Fruit fly (Drosophila melanogaster) whole organism, embryonic: Measurements from ENCODE around the gene CG12516.

Experiments used
- Bgb ChIP-seq: fragments of 200-800 bp; sonication (Bioruptor generic); IDR thresholded peaks from 2 replicates; pipeline ENCODE4 v1.3.6; 2022; ENCODE audit warnings: missing biosample characterization, missing genetic modification characterization; ENCODE audit not compliant: partially characterized antibody
- CG10321 ChIP-seq: fragments of 200-800 bp; sonication (Bioruptor generic); IDR thresholded peaks from 2 replicates; pipeline ENCODE4 v1.3.6; 2022; ENCODE audit warnings: missing biosample characterization, missing genetic modification characterization
- CG10462 ChIP-seq: fragments of 200-800 bp; sonication (Bioruptor generic); optimal IDR thresholded peaks from 2 replicates; lab custom pipeline; 2016; ENCODE audit warnings: missing biosample characterization, missing genetic modification characterization
- CG11247 ChIP-seq: fragments of 200-800 bp; sonication (Bioruptor generic); IDR thresholded peaks from 2 replicates; pipeline ENCODE4 v1.3.6; 2022; ENCODE audit warnings: missing biosample characterization, missing genetic modification characterization
- CG11456 ChIP-seq: fragments of 200-800 bp; sonication (Bioruptor generic); IDR thresholded peaks from 3 replicates; pipeline ENCODE4 v1.3.6; 2022; ENCODE audit warnings: missing biosample characterization, missing genetic modification characterization
- CG11696 ChIP-seq: fragments of 200-800 bp; sonication (Bioruptor generic); IDR thresholded peaks from 2 replicates; pipeline ENCODE4 v1.3.6; 2022; ENCODE audit warnings: missing biosample characterization, missing genetic modification characterization
- CG12942 ChIP-seq: fragments of 200-800 bp; sonication (Bioruptor generic); optimal IDR thresholded peaks from 3 replicates; lab custom pipeline; 2016; ENCODE audit warnings: missing biosample characterization, missing genetic modification characterization
- CG14441 ChIP-seq: fragments of 200-800 bp; sonication (Bioruptor generic); IDR thresholded peaks from 2 replicates; pipeline ENCODE4 v1.3.6; 2022; ENCODE audit warnings: missing biosample characterization, missing genetic modification characterization
- CG15601 ChIP-seq: fragments of 200-800 bp; sonication (Bioruptor generic); optimal IDR thresholded peaks from 3 replicates; lab custom pipeline; 2019; ENCODE audit warnings: missing biosample characterization, mild to moderate bottlenecking, missing genetic modification characterization, moderate library complexity
- CG17802 ChIP-seq: fragments of 200-800 bp; sonication (Bioruptor generic); optimal IDR thresholded peaks from 2 replicates; lab custom pipeline; 2018; ENCODE audit warnings: missing biosample characterization, mild to moderate bottlenecking, missing genetic modification characterization, moderate library complexity
- CG3163 ChIP-seq: fragments of 200-800 bp; sonication (Bioruptor generic); optimal IDR thresholded peaks from 3 replicates; lab custom pipeline; 2016; ENCODE audit warnings: missing biosample characterization, missing genetic modification characterization
- CG3281 ChIP-seq: fragments of 200-800 bp; sonication (Bioruptor generic); optimal IDR thresholded peaks from 3 replicates; lab custom pipeline; 2017; ENCODE audit warnings: missing biosample characterization, mild to moderate bottlenecking, missing genetic modification characterization
- CG34224 ChIP-seq: fragments of 200-800 bp; sonication (Bioruptor generic); IDR thresholded peaks from 3 replicates; pipeline ENCODE4 v1.3.6; 2022; ENCODE audit warnings: missing biosample characterization, missing genetic modification characterization; ENCODE audit not compliant: partially characterized antibody
- CG6791 ChIP-seq: fragments of 200-800 bp; sonication (Bioruptor generic); IDR thresholded peaks from 3 replicates; pipeline ENCODE4 v1.3.6; 2022; ENCODE audit warnings: missing biosample characterization, missing genetic modification characterization; ENCODE audit not compliant: partially characterized antibody
- CG7271 ChIP-seq: fragments of 200-800 bp; sonication (Bioruptor generic); optimal IDR thresholded peaks from 2 replicates; lab custom pipeline; 2018; ENCODE audit warnings: missing biosample characterization, mild to moderate bottlenecking, missing genetic modification characterization, moderate library complexity
- CG7928 ChIP-seq: fragments of 200-800 bp; sonication (Bioruptor generic); optimal IDR thresholded peaks from 2 replicates; lab custom pipeline; 2017; ENCODE audit warnings: missing biosample characterization, mild to moderate bottlenecking, missing genetic modification characterization
- CHES-1-like ChIP-seq: fragments of 200-800 bp; sonication (Bioruptor generic); optimal IDR thresholded peaks from 2 replicates; lab custom pipeline; 2016; ENCODE audit warnings: missing biosample characterization, missing genetic modification characterization
- Dbx ChIP-seq: fragments of 200-800 bp; sonication (Bioruptor generic); IDR thresholded peaks from 3 replicates; pipeline ENCODE4 v1.3.6; 2022; ENCODE audit warnings: missing biosample characterization, missing genetic modification characterization
- HLH4C ChIP-seq: fragments of 200-800 bp; sonication (Bioruptor generic); IDR thresholded peaks from 3 replicates; pipeline ENCODE4 v1.3.6; 2022; ENCODE audit warnings: missing biosample characterization, missing genetic modification characterization; ENCODE audit not compliant: partially characterized antibody
- HLHmδ ChIP-seq: fragments of 200-800 bp; sonication (Bioruptor generic); optimal IDR thresholded peaks from 2 replicates; lab custom pipeline; 2018; ENCODE audit warnings: missing biosample characterization, mild to moderate bottlenecking, missing genetic modification characterization, moderate library complexity
- HmgD ChIP-seq: fragments of 200-800 bp; sonication (Bioruptor generic); optimal IDR thresholded peaks from 3 replicates; lab custom pipeline; 2016; ENCODE audit warnings: missing biosample characterization, missing genetic modification characterization
- HmgZ ChIP-seq: fragments of 200-800 bp; sonication (Bioruptor generic); optimal IDR thresholded peaks from 2 replicates; lab custom pipeline; 2018; ENCODE audit warnings: missing biosample characterization, mild to moderate bottlenecking, missing genetic modification characterization
- Hmr ChIP-seq: fragments of 200-800 bp; sonication (Bioruptor generic); optimal IDR thresholded peaks from 3 replicates; lab custom pipeline; 2017; ENCODE audit warnings: mild to moderate bottlenecking, missing biosample characterization, missing genetic modification reagents, missing genetic modification characterization
- MESR4 ChIP-seq: fragments of 200-800 bp; sonication (Bioruptor generic); optimal IDR thresholded peaks from 2 replicates; lab custom pipeline; 2018; ENCODE audit warnings: missing biosample characterization, mild to moderate bottlenecking, missing genetic modification characterization, moderate library complexity
- MTF-1 ChIP-seq: fragments of 200-800 bp; sonication (Bioruptor generic); optimal IDR thresholded peaks from 2 replicates; lab custom pipeline; 2018; ENCODE audit warnings: missing biosample characterization, mild to moderate bottlenecking, missing genetic modification characterization, borderline replicate concordance
- NC2β ChIP-seq: fragments of 200-800 bp; sonication (Bioruptor generic); optimal IDR thresholded peaks from 2 replicates; lab custom pipeline; 2016; ENCODE audit warnings: missing biosample characterization, missing genetic modification characterization
- NfI ChIP-seq: fragments of 200-800 bp; sonication (Bioruptor generic); optimal IDR thresholded peaks from 3 replicates; lab custom pipeline; 2018; ENCODE audit warnings: missing biosample characterization, mild to moderate bottlenecking, missing genetic modification characterization, moderate library complexity
- Scr ChIP-seq: fragments of 200-800 bp; sonication (Bioruptor generic); IDR thresholded peaks from 2 replicates; pipeline ENCODE4 v1.3.6; 2022; ENCODE audit warnings: missing biosample characterization, missing genetic modification characterization; ENCODE audit not compliant: partially characterized antibody
- Six4 ChIP-seq: fragments of 200-800 bp; sonication (Bioruptor generic); optimal IDR thresholded peaks from 2 replicates; lab custom pipeline; 2016; ENCODE audit warnings: missing biosample characterization, missing genetic modification characterization
- Taf1 ChIP-seq: fragments of 200-800 bp; sonication (Bioruptor generic); IDR thresholded peaks from 2 replicates; pipeline ENCODE4 v1.3.6; 2022; ENCODE audit warnings: missing biosample characterization, missing genetic modification characterization
- YL-1 ChIP-seq: fragments of 200-800 bp; sonication (Bioruptor generic); optimal IDR thresholded peaks from 3 replicates; lab custom pipeline; 2017; ENCODE audit warnings: missing biosample characterization, mild to moderate bottlenecking, missing genetic modification characterization
- ci ChIP-seq: fragments of 200-800 bp; sonication (Bioruptor generic); IDR thresholded peaks from 3 replicates; pipeline ENCODE4 v1.3.6; 2022; ENCODE audit warnings: missing biosample characterization, missing genetic modification characterization
- croc ChIP-seq: fragments of 200-800 bp; sonication (Bioruptor generic); conservative IDR thresholded peaks from 3 replicates; pipeline ENCODE4 v1.3.6; 2022; ENCODE audit warnings: missing biosample characterization, missing genetic modification characterization
- disco-r ChIP-seq: fragments of 200-800 bp; sonication (Bioruptor generic); optimal IDR thresholded peaks from 2 replicates; lab custom pipeline; 2016; ENCODE audit warnings: missing biosample characterization, missing genetic modification characterization
- ems ChIP-seq: fragments of 200-800 bp; sonication (Bioruptor generic); optimal IDR thresholded peaks from 3 replicates; lab custom pipeline; 2016; ENCODE audit warnings: missing biosample characterization, missing genetic modification characterization
- fd102C ChIP-seq: fragments of 200-800 bp; sonication (Bioruptor generic); optimal IDR thresholded peaks from 2 replicates; lab custom pipeline; 2018; ENCODE audit warnings: missing biosample characterization, mild to moderate bottlenecking, missing genetic modification characterization, moderate library complexity
- fd96Cb ChIP-seq: fragments of 200-800 bp; sonication (Bioruptor generic); optimal IDR thresholded peaks from 2 replicates; lab custom pipeline; 2018; ENCODE audit warnings: missing biosample characterization, mild to moderate bottlenecking, missing genetic modification characterization, moderate library complexity
- fu2 ChIP-seq: fragments of 200-800 bp; sonication (Bioruptor generic); optimal IDR thresholded peaks from 2 replicates; lab custom pipeline; 2016; ENCODE audit warnings: missing biosample characterization, missing genetic modification characterization
- h ChIP-seq: fragments of >200 bp; optimal IDR thresholded peaks from 2 replicates; lab custom pipeline; 2017
- hkb ChIP-seq, 2 experiments: fragments of 200-800 bp in 1 of 2; fragments of >200 bp in 1 of 2; sonication (Bioruptor generic) in 1 of 2; IDR thresholded peaks in 1 of 2; optimal IDR thresholded peaks in 1 of 2; 2 replicates each; pipeline versions ENCODE4 v1.3.6 to Lab custom; 2017 to 2022; ENCODE audit warnings: missing biosample characterization in 1 of 2, missing genetic modification characterization in 1 of 2
- inv ChIP-seq: fragments of 200-800 bp; sonication (Bioruptor generic); IDR thresholded peaks from 2 replicates; pipeline ENCODE4 v1.3.6; 2022; ENCODE audit warnings: missing biosample characterization, missing genetic modification characterization; ENCODE audit not compliant: partially characterized antibody
- onecut ChIP-seq: fragments of 200-800 bp; sonication (Bioruptor generic); IDR thresholded peaks from 2 replicates; pipeline ENCODE4 v1.3.6; 2022; ENCODE audit warnings: missing biosample characterization, missing genetic modification characterization
- pzg ChIP-seq: fragments of 200-800 bp; sonication (Bioruptor generic); optimal IDR thresholded peaks from 3 replicates; lab custom pipeline; 2018; ENCODE audit warnings: missing biosample characterization, mild to moderate bottlenecking, missing genetic modification characterization, moderate library complexity
- salm ChIP-seq: fragments of 200-800 bp; sonication (Bioruptor generic); optimal IDR thresholded peaks from 2 replicates; lab custom pipeline; 2018; ENCODE audit warnings: missing biosample characterization, mild to moderate bottlenecking, missing genetic modification characterization
- seq ChIP-seq: fragments of 200-800 bp; sonication (Bioruptor generic); IDR thresholded peaks from 2 replicates; pipeline ENCODE4 v1.3.6; 2022; ENCODE audit warnings: missing biosample characterization, missing genetic modification characterization
- sisA ChIP-seq: fragments of 200-800 bp; sonication (Bioruptor generic); IDR thresholded peaks from 2 replicates; pipeline ENCODE4 v1.3.6; 2022; ENCODE audit warnings: missing biosample characterization, missing genetic modification characterization
- z ChIP-seq: fragments of 200-800 bp; sonication (Bioruptor generic); IDR thresholded peaks from 3 replicates; pipeline ENCODE4 v1.3.6; 2022; ENCODE audit warnings: missing biosample characterization, missing genetic modification characterization
- zfh1 ChIP-seq: fragments of 200-800 bp; sonication (Bioruptor generic); IDR thresholded peaks from 3 replicates; pipeline ENCODE4 v1.3.6; 2022; ENCODE audit warnings: missing biosample characterization, missing genetic modification characterization

The CG12516 gene

dm6 chr3R:28336046-28336771 lies 31.8 kb upstream of the CG12516 start, which contains the start of gene larp (continued):
- TF ChIP-seq NfI (GFP tag; lab: Kevin White, UChicago) (peak; percentile 64), CG34224 (GFP tag; lab: Robert Waterston, UW) (peak; percentile 91), CG7928 (peak; percentile 16), MTF-1 (GFP tag; lab: Kevin White, UChicago) (no peak), CG15601 (tag; lab: Kevin White, UChicago) (peak; percentile 53), fu2 (peak; percentile 66), CG14441 (peak; percentile 80), disco-r (GFP tag; lab: Kevin White, UChicago) (no peak), croc (GFP tag; lab: Robert Waterston, UW) (0 out of 3 replicates have a peak, but pooled peaks have one; percentile 18), NC2β (peak; percentile 45), CG10462 (peak; percentile 49), CG11247 (GFP tag; lab: Robert Waterston, UW) (peak; percentile 66), CG3281 (peak; percentile 98), salm (tag; lab: Kevin White, UChicago) (no peak), MESR4 (GFP tag; lab: Kevin White, UChicago) (peak; percentile 87), CG12942 (GFP tag; lab: Kevin White, UChicago) (peak; percentile 59), Bgb (GFP tag; lab: Robert Waterston, UW) (peak; percentile 97), h (lab: Kevin White, UChicago) (no peak), HmgZ (tag; lab: Kevin White, UChicago) (peak; percentile 66), HLHmδ (no peak), Dbx (GFP tag; lab: Robert Waterston, UW) (peak; percentile 84), z (no peak), fd96Cb (tag; lab: Kevin White, UChicago) (peak; percentile 30), Hmr (GFP tag; lab: Kevin White, UChicago) (peak; percentile 55), onecut (GFP tag; lab: Robert Waterston, UW) (peak; percentile 69), Scr (GFP tag; lab: Robert Waterston, UW) (peak; percentile 96), CG6791 (GFP tag; lab: Robert Waterston, UW) (peak; percentile 96), ems (GFP tag; lab: Kevin White, UChicago) (peak; percentile 42), CG7271 (tag; lab: Kevin White, UChicago) (no peak), hkb (optimal IDR thresholded peaks at IDR 0.05; lab: Kevin White, UChicago) (no peak), hkb (GFP tag; IDR thresholded peaks at IDR 0.05; lab: Robert Waterston, UW) (peak; percentile 65), fd102C (no peak), CG11696 (GFP tag; lab: Robert Waterston, UW) (peak; percentile 30; the same call in 1 of the 2 replicates), CG3163 (peak; percentile 3), ci (GFP tag; lab: Robert Waterston, UW) (peak; percentile 69; the same call in 2 of the 3 replicates), HmgD (GFP tag; lab: Kevin White, UChicago) (no peak), seq (GFP tag; lab: Robert Waterston, UW) (peak; percentile 75), CG11456 (GFP tag; lab: Robert Waterston, UW) (peak; percentile 83), CG17802 (peak; percentile 50), pzg (GFP tag; lab: Kevin White, UChicago) (peak; percentile 68), CHES-1-like (GFP tag; lab: Kevin White, UChicago) (peak; percentile 37), inv (GFP tag; lab: Robert Waterston, UW) (peak; percentile 96), Taf1 (GFP tag; lab: Robert Waterston, UW) (peak; percentile 46; the same call in 1 of the 2 replicates), YL-1 (peak; percentile 73), Six4 (GFP tag; lab: Kevin White, UChicago) (peak; percentile 25), CG10321 (no peak; the same call in 1 of the 2 replicates), zfh1 (peak; percentile 73; the same call in 2 of the 3 replicates), sisA (GFP tag; lab: Robert Waterston, UW) (peak; percentile 78), HLH4C (GFP tag; lab: Robert Waterston, UW) (peak; percentile 90)
